Fruit fly (Drosophila melanogaster): ENCODE results near the gene para.

DNA sequence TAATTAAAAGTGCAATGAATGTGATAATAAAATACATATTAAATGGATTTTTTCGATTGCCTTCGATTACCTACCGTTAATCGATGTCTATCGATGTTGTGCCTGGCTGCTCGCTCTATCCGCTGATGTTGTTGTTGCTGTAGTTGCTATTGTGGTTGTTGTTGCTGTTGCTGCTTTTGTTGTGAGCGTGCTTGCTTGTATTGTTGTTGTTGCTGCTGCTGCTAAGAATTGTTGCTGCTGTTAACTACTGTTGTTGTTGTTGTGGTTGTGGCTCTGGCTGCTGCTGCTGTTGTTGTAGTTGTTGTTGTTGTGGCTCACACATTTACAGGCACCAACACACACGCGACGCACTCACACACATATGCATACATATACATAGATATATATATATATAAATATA is 5.7 kb downstream of the para start:
- no peak for TF ChIP-seq CG31627 (GFP tag; optimal IDR thresholded peaks at IDR 0.05)
- no peak for TF ChIP-seq CG10669 (GFP tag; optimal IDR thresholded peaks at IDR 0.05)
- no peak for TF ChIP-seq CG11294 (GFP tag; IDR thresholded peaks at IDR 0.05)
